Worm (Caenorhabditis elegans): ENCODE measurements around the gene R07C12.1.
"Not testable (repeated sequence)": the region's sequence is repeated elsewhere in the genome, so short reads cannot be mapped to it uniquely, and the experiment has no call there.

DNA sequence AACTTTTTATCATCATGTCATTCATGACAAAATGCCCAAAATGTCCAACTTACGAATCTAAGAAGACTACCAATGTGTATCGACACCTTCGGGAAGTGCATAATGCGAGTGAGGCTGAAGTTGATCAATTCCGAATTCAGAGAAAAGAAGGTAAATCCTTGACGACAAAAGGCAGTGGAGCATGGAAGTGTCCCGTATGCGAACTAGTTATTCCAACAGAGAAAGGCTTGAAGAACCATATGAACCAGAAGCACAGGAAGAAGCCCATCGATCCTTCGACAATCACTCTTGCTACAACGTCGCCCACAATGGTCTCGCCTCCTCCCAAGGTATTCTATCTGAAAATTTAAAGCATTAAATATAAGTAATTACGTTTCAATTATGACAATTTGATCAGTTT is 33.8 kb downstream of the R07C12.1 start, which contains the start of gene K08D10.11:
- not testable (repeated sequence) for TF ChIP-seq flt-1 (GFP tag; IDR thresholded peaks at IDR 0.05); cog-1 (tag; optimal IDR thresholded peaks at IDR 0.05)

All from whole organism, midembryonic.